Worm (Caenorhabditis elegans) whole organism, late embryonic: ENCODE measurements around the gene siah-1.

Experiments used
- K09A11.1 ChIP-seq: sonication (generic microtip); optimal IDR thresholded peaks from 2 replicates; lab custom pipeline; 2017; ENCODE audit warnings: antibody characterized with exemption, mild to moderate bottlenecking, missing genetic modification characterization, missing compliant biosample characterization; ENCODE audit not compliant: insufficient read depth
- ceh-9 ChIP-seq: sonication (generic microtip); optimal IDR thresholded peaks from 2 replicates; lab custom pipeline; 2016; ENCODE audit warnings: mild to moderate bottlenecking, missing genetic modification characterization, inconsistent platforms, missing compliant biosample characterization
- dmd-4 ChIP-seq: sonication (generic microtip); optimal IDR thresholded peaks from 2 replicates; lab custom pipeline; 2016; ENCODE audit warnings: borderline replicate concordance, missing genetic modification characterization, missing compliant biosample characterization
- dve-1 ChIP-seq: sonication (generic microtip); optimal IDR thresholded peaks from 2 replicates; lab custom pipeline; 2017; ENCODE audit warnings: antibody characterized with exemption, mild to moderate bottlenecking, missing genetic modification characterization, missing compliant biosample characterization
- nhr-11 ChIP-seq: fragments of 150-350 bp; optimal IDR thresholded peaks from 2 replicates; lab custom pipeline; 2014; ENCODE audit warnings: missing biosample characterization, missing genetic modification characterization
- odd-2 ChIP-seq: sonication (generic microtip); optimal IDR thresholded peaks from 2 replicates; lab custom pipeline; 2017; ENCODE audit warnings: antibody characterized with exemption, mild to moderate bottlenecking, missing genetic modification characterization, missing compliant biosample characterization
- pat-9 ChIP-seq: fragments of 200-800 bp; sonication (Bioruptor generic); optimal IDR thresholded peaks from 2 replicates; lab custom pipeline; 2018; ENCODE audit warnings: mild to moderate bottlenecking, missing genetic modification characterization, moderate library complexity, missing compliant biosample characterization
- pha-4 ChIP-seq: fragments of 150-350 bp; optimal IDR thresholded peaks from 2 replicates; lab custom pipeline; 2018; ENCODE audit warnings: missing biosample characterization, missing genetic modification reagents, missing genetic modification characterization
- ref-2 ChIP-seq: sonication (generic microtip); optimal IDR thresholded peaks from 2 replicates; lab custom pipeline; 2016; ENCODE audit warnings: missing genetic modification characterization, missing compliant biosample characterization
- tbx-2 ChIP-seq: sonication (generic microtip); optimal IDR thresholded peaks from 2 replicates; lab custom pipeline; 2016; ENCODE audit warnings: missing genetic modification characterization, missing compliant biosample characterization
- unc-3 ChIP-seq, 2 experiments: fragments of 200-800 bp in 1 of 2; sonication (Bioruptor generic) in 1 of 2; sonication (generic microtip) in 1 of 2; conservative IDR thresholded peaks in 1 of 2; optimal IDR thresholded peaks in 1 of 2; 2 replicates each; pipeline versions ENCODE4 v1.3.6 to Lab custom; 2016 to 2022; ENCODE audit warnings: missing compliant biosample characterization in 2 of 2, missing genetic modification characterization in 2 of 2, missing genetic modification reagents in 1 of 2
- unc-55 ChIP-seq: sonication (generic microtip); optimal IDR thresholded peaks from 2 replicates; lab custom pipeline; 2017; ENCODE audit warnings: missing biosample characterization, missing genetic modification reagents, missing genetic modification characterization
- zip-5 ChIP-seq: sonication (generic microtip); optimal IDR thresholded peaks from 2 replicates; lab custom pipeline; 2016; ENCODE audit warnings: missing genetic modification characterization, missing compliant biosample characterization

DNA sequence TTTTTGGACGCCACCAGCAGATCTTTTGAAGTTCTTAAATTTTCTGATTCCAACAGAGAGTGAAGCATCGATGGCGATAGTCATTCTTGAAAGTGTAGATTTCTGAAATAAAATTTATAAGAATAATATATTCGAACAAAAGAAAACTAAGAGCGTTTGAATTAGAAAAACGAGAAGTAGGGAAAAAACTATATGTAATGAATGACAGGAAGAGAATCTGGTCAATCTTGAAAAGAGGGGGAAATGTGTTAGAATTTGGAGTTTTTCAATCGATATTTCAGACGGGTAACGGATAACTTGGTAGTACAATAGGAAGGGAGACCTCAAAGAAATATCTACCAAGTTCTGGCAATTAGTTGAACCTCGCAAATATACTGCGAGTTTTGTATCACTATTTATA lies 43.3 kb upstream of the siah-1 start, which contains the start of gene Y37E11AL.9:
- TF ChIP-seq dmd-4 (tag; lab: Kevin White, UChicago) (no peak), nhr-11 (tag; lab: Kevin White, UChicago) (no peak), tbx-2 (no peak), unc-3 (GFP tag; conservative IDR thresholded peaks at IDR 0.05; lab: Robert Waterston, UW) (no peak), unc-3 (tag; optimal IDR thresholded peaks at IDR 0.05; lab: Kevin White, UChicago) (no peak), ceh-9 (tag; lab: Kevin White, UChicago) (no peak), K09A11.1 (tag; lab: Kevin White, UChicago) (no peak), unc-55 (GFP tag; lab: Kevin White, UChicago) (no peak), odd-2 (tag; lab: Kevin White, UChicago) (no peak), pha-4 (tag; lab: Kevin White, UChicago) (no peak), pat-9 (tag; lab: Kevin White, UChicago) (no peak), zip-5 (no peak), ref-2 (no peak), dve-1 (tag; lab: Kevin White, UChicago) (no peak)
